Worm (Caenorhabditis elegans) whole organism, L4 larva: Measurements from ENCODE around the gene T27D12.1.

Experiments used
- F44E2.7 ChIP-seq: fragments of 200-800 bp; sonication (Bioruptor generic); IDR thresholded peaks from 2 replicates; pipeline ENCODE4 v2.1.2; 2022; ENCODE audit warnings: missing genetic modification characterization, missing compliant biosample characterization
- T26A8.4 ChIP-seq: fragments of 200-800 bp; sonication (Bioruptor generic); IDR thresholded peaks from 2 replicates; pipeline ENCODE4 v1.3.6; 2022; ENCODE audit warnings: missing genetic modification characterization, missing compliant biosample characterization
- Y105C5A.15 ChIP-seq: fragments of 200-800 bp; sonication (Bioruptor generic); IDR thresholded peaks from 2 replicates; pipeline ENCODE4 v1.3.6; 2022; ENCODE audit warnings: missing genetic modification characterization, missing compliant biosample characterization
- Y5F2A.4 ChIP-seq: fragments of 200-800 bp; sonication (Bioruptor generic); optimal IDR thresholded peaks from 2 replicates; lab custom pipeline; 2018; ENCODE audit warnings: mild to moderate bottlenecking, missing genetic modification characterization, missing compliant biosample characterization
- aha-1 ChIP-seq: fragments of 150-350 bp; peaks from one replicate; lab custom pipeline; 2014; ENCODE audit warnings: missing biosample characterization, missing genetic modification characterization
- attf-4 ChIP-seq: sonication (generic microtip); optimal IDR thresholded peaks from 3 replicates; lab custom pipeline; 2017; ENCODE audit warnings: missing biosample characterization, missing genetic modification characterization
- ceh-62 ChIP-seq: sonication (generic microtip); optimal IDR thresholded peaks from 2 replicates; lab custom pipeline; 2017; ENCODE audit warnings: missing biosample characterization, missing genetic modification characterization
- ceh-82 ChIP-seq: sonication (generic microtip); optimal IDR thresholded peaks from 2 replicates; lab custom pipeline; 2017; ENCODE audit warnings: missing biosample characterization, missing genetic modification characterization
- ces-1 ChIP-seq: fragments of 150-350 bp; sonication (generic microtip); optimal IDR thresholded peaks from 4 replicates; lab custom pipeline; 2014; ENCODE audit warnings: missing biosample characterization, missing genetic modification reagents, missing genetic modification characterization
- cey-2 ChIP-seq: sonication (generic microtip); optimal IDR thresholded peaks from 3 replicates; lab custom pipeline; 2017; ENCODE audit warnings: missing genetic modification characterization, mild to moderate bottlenecking, missing compliant biosample characterization, antibody characterized with exemption, borderline replicate concordance; ENCODE audit not compliant: insufficient read depth
- daf-16 ChIP-seq, 3 experiments: sonication (generic microtip); optimal IDR thresholded peaks; 2 replicates each; lab custom pipeline; 2016 to 2017; ENCODE audit warnings: missing genetic modification characterization in 3 of 3, missing genetic modification reagents in 3 of 3, mild to moderate bottlenecking in 2 of 3, missing compliant biosample characterization in 2 of 3, missing biosample characterization in 1 of 3, moderate library complexity in 1 of 3
- dmd-6 ChIP-seq: fragments of 200-800 bp; sonication (Bioruptor generic); IDR thresholded peaks from 2 replicates; pipeline ENCODE4 v1.3.6; 2022; ENCODE audit warnings: missing genetic modification reagents, missing genetic modification characterization, missing compliant biosample characterization
- dpl-1 ChIP-seq: fragments of 150-350 bp; optimal IDR thresholded peaks from 2 replicates; lab custom pipeline; 2014; ENCODE audit warnings: missing biosample characterization, missing genetic modification reagents, missing genetic modification characterization
- duxl-1 ChIP-seq: sonication (generic microtip); optimal IDR thresholded peaks from 2 replicates; lab custom pipeline; 2016; ENCODE audit warnings: mild to moderate bottlenecking, missing genetic modification characterization, moderate library complexity, missing compliant biosample characterization; ENCODE audit not compliant: poor library complexity
- dve-1 ChIP-seq: sonication (generic microtip); optimal IDR thresholded peaks from 2 replicates; lab custom pipeline; 2017; ENCODE audit warnings: antibody characterized with exemption, mild to moderate bottlenecking, missing genetic modification characterization, missing compliant biosample characterization; ENCODE audit not compliant: insufficient read depth
- egl-43 ChIP-seq: fragments of 200-800 bp; sonication (Bioruptor generic); IDR thresholded peaks from 2 replicates; pipeline ENCODE4 v1.3.6; 2022; ENCODE audit warnings: missing genetic modification reagents, missing genetic modification characterization, missing compliant biosample characterization
- fkh-10 ChIP-seq: fragments of 150-350 bp; optimal IDR thresholded peaks from 2 replicates; lab custom pipeline; 2014; ENCODE audit warnings: missing biosample characterization, missing genetic modification reagents, missing genetic modification characterization
- hif-1 ChIP-seq, 2 experiments: sonication (generic microtip); optimal IDR thresholded peaks; 2 replicates each; lab custom pipeline; 2016 to 2017; ENCODE audit warnings: missing compliant biosample characterization in 2 of 2, missing genetic modification characterization in 2 of 2, missing genetic modification reagents in 2 of 2, missing genotype in 2 of 2, mild to moderate bottlenecking in 1 of 2
- hlh-11 ChIP-seq: fragments of 200-800 bp; sonication (Bioruptor generic); optimal IDR thresholded peaks from 2 replicates; lab custom pipeline; 2018; ENCODE audit warnings: mild to moderate bottlenecking, missing genetic modification characterization, missing compliant biosample characterization
- jun-1 ChIP-seq: fragments of 150-350 bp; optimal IDR thresholded peaks from 2 replicates; lab custom pipeline; 2014; ENCODE audit warnings: missing biosample characterization, missing genetic modification reagents, missing genetic modification characterization
- lin-1 ChIP-seq: fragments of 200-800 bp; sonication (Bioruptor generic); IDR thresholded peaks from 2 replicates; pipeline ENCODE4 v1.3.6; 2022; ENCODE audit warnings: missing genetic modification reagents, missing genetic modification characterization, missing compliant biosample characterization
- lir-3 ChIP-seq: sonication (generic microtip); optimal IDR thresholded peaks from 2 replicates; lab custom pipeline; 2016; ENCODE audit warnings: mild to moderate bottlenecking, missing genetic modification characterization, missing compliant biosample characterization
- lsy-2 ChIP-seq, 2 experiments: fragments of 150-350 bp in 1 of 2; sonication (generic microtip) in 1 of 2; optimal IDR thresholded peaks; 2 replicates each; lab custom pipeline; 2014 to 2017; ENCODE audit warnings: missing biosample characterization in 2 of 2, missing genetic modification characterization in 2 of 2
- madf-5 ChIP-seq, 2 experiments: fragments of 200-800 bp; sonication (Bioruptor generic); IDR thresholded peaks; 2 replicates each; pipeline ENCODE4 v1.3.6; 2022; ENCODE audit warnings: missing compliant biosample characterization in 2 of 2, missing genetic modification characterization in 2 of 2
- madf-9 ChIP-seq: fragments of 200-800 bp; sonication (Bioruptor generic); conservative IDR thresholded peaks from 2 replicates; pipeline ENCODE4 v1.3.6; 2022; ENCODE audit warnings: missing genetic modification reagents, missing genetic modification characterization, missing compliant biosample characterization
- nhr-10 ChIP-seq: fragments of 150-350 bp; optimal IDR thresholded peaks from 2 replicates; lab custom pipeline; 2014; ENCODE audit warnings: missing biosample characterization, missing genetic modification characterization
- nhr-102 ChIP-seq: sonication (generic microtip); optimal IDR thresholded peaks from 2 replicates; lab custom pipeline; 2016; ENCODE audit warnings: mild to moderate bottlenecking, missing genetic modification characterization, moderate library complexity, missing compliant biosample characterization
- nhr-11 ChIP-seq: fragments of 150-350 bp; optimal IDR thresholded peaks from 2 replicates; lab custom pipeline; 2014; ENCODE audit warnings: missing biosample characterization, missing genetic modification characterization
- nhr-237 ChIP-seq: sonication (generic microtip); optimal IDR thresholded peaks from 2 replicates; lab custom pipeline; 2017; ENCODE audit warnings: missing biosample characterization, missing genetic modification characterization
- nhr-25 ChIP-seq: sonication (generic microtip); optimal IDR thresholded peaks from 2 replicates; lab custom pipeline; 2017; ENCODE audit warnings: missing genetic modification characterization, mild to moderate bottlenecking, missing compliant biosample characterization, antibody characterized with exemption, moderate library complexity, borderline replicate concordance; ENCODE audit not compliant: insufficient read depth
- nhr-28 ChIP-seq: fragments of 150-350 bp; optimal IDR thresholded peaks from 2 replicates; lab custom pipeline; 2014; ENCODE audit warnings: missing biosample characterization, missing genetic modification characterization
- nhr-48 ChIP-seq: sonication (generic microtip); optimal IDR thresholded peaks from 2 replicates; lab custom pipeline; 2016; ENCODE audit warnings: mild to moderate bottlenecking, missing genetic modification characterization, missing compliant biosample characterization
- nhr-6 ChIP-seq: fragments of 150-350 bp; optimal IDR thresholded peaks from 2 replicates; lab custom pipeline; 2014; ENCODE audit warnings: missing biosample characterization, missing genetic modification characterization
- nhr-77 ChIP-seq: fragments of 150-350 bp; optimal IDR thresholded peaks from 2 replicates; lab custom pipeline; 2014; ENCODE audit warnings: missing biosample characterization, missing genetic modification characterization
- php-3 ChIP-seq: fragments of 200-800 bp; sonication (Bioruptor generic); IDR thresholded peaks from 2 replicates; pipeline ENCODE4 v1.3.6; 2022; ENCODE audit warnings: missing genetic modification reagents, missing genetic modification characterization, missing compliant biosample characterization
- pqm-1 ChIP-seq: sonication (generic microtip); optimal IDR thresholded peaks from 2 replicates; lab custom pipeline; 2017; ENCODE audit warnings: missing biosample characterization, missing genetic modification characterization
- rbr-2 ChIP-seq: sonication (generic microtip); optimal IDR thresholded peaks from 2 replicates; lab custom pipeline; 2016; ENCODE audit warnings: missing genotype, missing genetic modification characterization, missing compliant biosample characterization
- saeg-2 ChIP-seq: fragments of 200-800 bp; sonication (Bioruptor generic); IDR thresholded peaks from 2 replicates; pipeline ENCODE4 v1.3.6; 2022; ENCODE audit warnings: missing genetic modification reagents, missing genetic modification characterization, missing compliant biosample characterization
- set-16 ChIP-seq: fragments of 200-800 bp; sonication (Bioruptor generic); IDR thresholded peaks from 2 replicates; pipeline ENCODE4 v1.3.6; 2022; ENCODE audit warnings: missing genetic modification reagents, missing genetic modification characterization, missing compliant biosample characterization
- snpc-1.2 ChIP-seq: fragments of 200-800 bp; sonication (Bioruptor generic); IDR thresholded peaks from 2 replicates; pipeline ENCODE4 v1.3.6; 2022; ENCODE audit warnings: missing genetic modification reagents, missing genetic modification characterization, missing compliant biosample characterization
- snpc-4 ChIP-seq: fragments of 150-350 bp; optimal IDR thresholded peaks from 2 replicates; lab custom pipeline; 2014; ENCODE audit warnings: missing biosample characterization, missing genetic modification characterization
- spr-3 ChIP-seq: fragments of 200-800 bp; sonication (Bioruptor generic); optimal IDR thresholded peaks from 2 replicates; lab custom pipeline; 2018; ENCODE audit warnings: mild to moderate bottlenecking, missing genetic modification characterization, missing compliant biosample characterization
- unc-62 ChIP-seq, 3 experiments: fragments of 150-350 bp in 1 of 3; sonication (generic microtip); optimal IDR thresholded peaks in 2 of 3; peaks in 1 of 3; 1 replicate in 1 of 3; 2 replicates in 2 of 3; lab custom pipeline; 2014 to 2017; ENCODE audit warnings: missing biosample characterization in 3 of 3, missing genetic modification characterization in 3 of 3, missing genetic modification reagents in 3 of 3, missing genotype in 1 of 3
- vab-7 ChIP-seq: fragments of 200-800 bp; sonication (Bioruptor generic); IDR thresholded peaks from 2 replicates; pipeline ENCODE4 v1.3.6; 2022; ENCODE audit warnings: missing genetic modification reagents, missing genetic modification characterization, missing compliant biosample characterization
- zfp-2 ChIP-seq: sonication (generic microtip); optimal IDR thresholded peaks from 2 replicates; lab custom pipeline; 2016; ENCODE audit warnings: mild to moderate bottlenecking, missing genetic modification characterization, missing compliant biosample characterization
- ztf-11 ChIP-seq: fragments of 150-350 bp; optimal IDR thresholded peaks from 2 replicates; lab custom pipeline; 2014; ENCODE audit warnings: missing biosample characterization, missing genetic modification characterization

The T27D12.1 gene

ce11 chrII:11842317-11842716, at the start of gene T27D12.1:
Gene T27D12.1, plus strand, starts transcription at chrII:11842617.
- no peak for TF ChIP-seq nhr-10
- TF ChIP-seq vab-7 = no peak
- TF ChIP-seq Y105C5A.15 = no peak
- no peak for TF ChIP-seq nhr-11 (tag; lab: Kevin White, UChicago)
- TF ChIP-seq set-16 (GFP tag; lab: Robert Waterston, UW) = no peak
- no peak for TF ChIP-seq dpl-1 (GFP tag; lab: Kevin White, UChicago)
- no peak for TF ChIP-seq nhr-48 (tag; lab: Kevin White, UChicago)
- no peak for TF ChIP-seq ztf-11 (tag; lab: Kevin White, UChicago)
- TF ChIP-seq duxl-1 (tag; lab: Kevin White, UChicago) = no peak

ce11 chrII:11794392-11794791, 48.0 kb upstream of the T27D12.1 start:
- peak; percentile 3 for TF ChIP-seq nhr-6 (tag; lab: Kevin White, UChicago)
- TF ChIP-seq F44E2.7 = no peak

ce11 chrII:11797194-11797593, 45.2 kb upstream of the T27D12.1 start:
- TF ChIP-seq saeg-2 (GFP tag; lab: Robert Waterston, UW) (no peak), nhr-28 (tag; lab: Kevin White, UChicago) (peak; percentile 76), egl-43 (GFP tag; lab: Robert Waterston, UW) (no peak), aha-1 (tag; lab: Kevin White, UChicago) (no peak), rbr-2 (tag; lab: Kevin White, UChicago) (no peak), nhr-237 (tag; lab: Kevin White, UChicago) (no peak), hif-1 (tag; optimal IDR thresholded peaks at IDR 0.05; lab: Kevin White, UChicago) (no peak), lir-3 (tag; lab: Kevin White, UChicago) (no peak), unc-62 (GFP tag; optimal IDR thresholded peaks at IDR 0.05 in 1 of 2; lab: Kevin White, UChicago) (no peak), unc-62 (tag; optimal IDR thresholded peaks at IDR 0.05; lab: Kevin White, UChicago) (no peak), snpc-1.2 (no peak), pqm-1 (peak; percentile 54), nhr-25 (tag; lab: Kevin White, UChicago) (no peak), hlh-11 (tag; lab: Kevin White, UChicago) (peak; percentile 52), php-3 (GFP tag; lab: Robert Waterston, UW) (peak; percentile 76), dpl-1 (GFP tag; lab: Kevin White, UChicago) (no peak), dve-1 (peak; percentile 68), dmd-6 (peak; percentile 29), madf-9 (GFP tag; lab: Robert Waterston, UW) (no peak), ceh-82 (tag; lab: Kevin White, UChicago) (no peak), madf-5 (GFP tag; IDR thresholded peaks at IDR 0.05; lab: Robert Waterston, UW) (no peak), nhr-102 (tag; lab: Kevin White, UChicago) (no peak), T26A8.4 (no peak), cey-2 (no peak), ceh-62 (no peak), spr-3 (GFP tag; lab: Kevin White, UChicago) (no peak), Y5F2A.4 (GFP tag; lab: Kevin White, UChicago) (no peak), ztf-11 (tag; lab: Kevin White, UChicago) (no peak), nhr-77 (tag; lab: Kevin White, UChicago) (no peak), zfp-2 (tag; lab: Kevin White, UChicago) (no peak), daf-16 (GFP tag; optimal IDR thresholded peaks at IDR 0.05; lab: Kevin White, UChicago) (peak in 1 of 2 experiments; percentile 16), daf-16 (tag; optimal IDR thresholded peaks at IDR 0.05; lab: Kevin White, UChicago) (peak; percentile 82), lsy-2 (tag; optimal IDR thresholded peaks at IDR 0.05; lab: Kevin White, UChicago) (no peak), attf-4 (no peak), fkh-10 (GFP tag; lab: Kevin White, UChicago) (no peak), lin-1 (GFP tag; lab: Robert Waterston, UW) (no peak), vab-7 (no peak), snpc-4 (no peak), ces-1 (GFP tag; lab: Kevin White, UChicago) (no peak), jun-1 (no peak)
